Fruit fly (Drosophila melanogaster): ENCODE results near the gene tal-3A.
A peak's percentile ranks its signal among the peaks of the same experiment; 100 is the strongest.

tal-3A gene

dm6 chr3R:13803892-13804710, 8.8 kb upstream of the tal-3A start (continued):
- TF ChIP-seq ewg (GFP tag; optimal IDR thresholded peaks at IDR 0.05): peak; percentile 60
- no peak for TF ChIP-seq CG6175 (GFP tag; IDR thresholded peaks at IDR 0.05)
- TF ChIP-seq Lhr (GFP tag; optimal IDR thresholded peaks at IDR 0.05): no peak
- TF ChIP-seq onecut (GFP tag; IDR thresholded peaks at IDR 0.05): peak; percentile 28
- no peak for TF ChIP-seq CTCF (GFP tag; optimal IDR thresholded peaks at IDR 0.05)
- TF ChIP-seq cwo (GFP tag; optimal IDR thresholded peaks at IDR 0.05): peak; percentile 42
- peak; percentile 31 for TF ChIP-seq CG10267 (tag; optimal IDR thresholded peaks at IDR 0.05)
- no peak for TF ChIP-seq D (optimal IDR thresholded peaks at IDR 0.05)
- peak; percentile 38 for TF ChIP-seq D (GFP tag; optimal IDR thresholded peaks at IDR 0.05)

dm6 chr3R:13804971-13805603, 7.8 kb upstream of the tal-3A start:
- no peak for TF ChIP-seq chm (GFP tag; IDR thresholded peaks at IDR 0.05)
- TF ChIP-seq CG17186 (GFP tag; optimal IDR thresholded peaks at IDR 0.05): no peak
- TF ChIP-seq nerfin-2 (GFP tag; IDR thresholded peaks at IDR 0.05; ENCODE audit: partially characterized antibody): no peak
- no peak for TF ChIP-seq ham (GFP tag; IDR thresholded peaks at IDR 0.05)
- no peak for TF ChIP-seq Awh (GFP tag; IDR thresholded peaks at IDR 0.05)
- peak; percentile 86 for TF ChIP-seq grau (tag; optimal IDR thresholded peaks at IDR 0.05)
- no peak for TF ChIP-seq CG6654 (GFP tag; optimal IDR thresholded peaks at IDR 0.05)
- TF ChIP-seq Sox100B (GFP tag; optimal IDR thresholded peaks at IDR 0.05): no peak
- no peak for TF ChIP-seq Ptx1 (GFP tag; IDR thresholded peaks at IDR 0.05)
- TF ChIP-seq CG1603 (tag; optimal IDR thresholded peaks at IDR 0.05): no peak
- peak; percentile 49 for TF ChIP-seq Hey (tag; optimal IDR thresholded peaks at IDR 0.05)
- TF ChIP-seq CG30020 (tag; optimal IDR thresholded peaks at IDR 0.05): no peak
- no peak for TF ChIP-seq pum (GFP tag; optimal IDR thresholded peaks at IDR 0.05)
- no peak for TF ChIP-seq odd (GFP tag; optimal IDR thresholded peaks at IDR 0.05)
- no peak for TF ChIP-seq GATAe (GFP tag; conservative IDR thresholded peaks at IDR 0.05)
- TF ChIP-seq crol (GFP tag; IDR thresholded peaks at IDR 0.05): peak; percentile 98
- TF ChIP-seq abd-A (tag; optimal IDR thresholded peaks at IDR 0.05): peak; percentile 88
- TF ChIP-seq Lhr (GFP tag; optimal IDR thresholded peaks at IDR 0.05): no peak
- TF ChIP-seq bbx (GFP tag; IDR thresholded peaks at IDR 0.05; ENCODE audit: partially characterized antibody): no peak
- TF ChIP-seq D19A (tag; optimal IDR thresholded peaks at IDR 0.05): no peak
- 0 out of 3 replicates have a peak, but pooled peaks have one; percentile 46 for TF ChIP-seq zen2 (GFP tag; IDR thresholded peaks at IDR 0.05; ENCODE audit: partially characterized antibody)
- peak; percentile 6; the same call in 1 of the 2 replicates for TF ChIP-seq ttk (GFP tag; IDR thresholded peaks at IDR 0.05)
- no peak for TF ChIP-seq YL-1 (GFP tag; optimal IDR thresholded peaks at IDR 0.05)
- no peak for TF ChIP-seq grn (GFP tag; optimal IDR thresholded peaks at IDR 0.05)
- TF ChIP-seq seq (GFP tag; IDR thresholded peaks at IDR 0.05): no peak
- no peak for TF ChIP-seq CG11560 (tag; IDR thresholded peaks at IDR 0.05)
- TF ChIP-seq mirr (GFP tag; optimal IDR thresholded peaks at IDR 0.05): peak; percentile 59
- no peak for TF ChIP-seq Nf-YC (tag; optimal IDR thresholded peaks at IDR 0.05)
- TF ChIP-seq CG7928 (GFP tag; optimal IDR thresholded peaks at IDR 0.05): no peak
- no peak for TF ChIP-seq CG14050 (GFP tag; IDR thresholded peaks at IDR 0.05)
- TF ChIP-seq CG8478 (optimal IDR thresholded peaks at IDR 0.05): no peak
- TF ChIP-seq CG17612 (GFP tag; IDR thresholded peaks at IDR 0.05): no peak
- no peak for TF ChIP-seq Nf-YA (GFP tag; IDR thresholded peaks at IDR 0.05)
- no peak for TF ChIP-seq CG10274 (GFP tag; optimal IDR thresholded peaks at IDR 0.05)
- peak; percentile 5 for TF ChIP-seq CG8924 (tag; optimal IDR thresholded peaks at IDR 0.05)
- TF ChIP-seq CG18764 (GFP tag; optimal IDR thresholded peaks at IDR 0.05): no peak
- TF ChIP-seq Aef1 (GFP tag; IDR thresholded peaks at IDR 0.05): no peak
- no peak for TF ChIP-seq Spps (tag; optimal IDR thresholded peaks at IDR 0.05)
- TF ChIP-seq Hr78 (GFP tag; optimal IDR thresholded peaks at IDR 0.05): no peak
- TF ChIP-seq CG2129 (GFP tag; IDR thresholded peaks at IDR 0.05; ENCODE audit: partially characterized antibody): no peak

All from whole organism, embryonic.